Worm (Caenorhabditis elegans): Measurements from ENCODE around the gene Y81B9A.1.

DNA sequence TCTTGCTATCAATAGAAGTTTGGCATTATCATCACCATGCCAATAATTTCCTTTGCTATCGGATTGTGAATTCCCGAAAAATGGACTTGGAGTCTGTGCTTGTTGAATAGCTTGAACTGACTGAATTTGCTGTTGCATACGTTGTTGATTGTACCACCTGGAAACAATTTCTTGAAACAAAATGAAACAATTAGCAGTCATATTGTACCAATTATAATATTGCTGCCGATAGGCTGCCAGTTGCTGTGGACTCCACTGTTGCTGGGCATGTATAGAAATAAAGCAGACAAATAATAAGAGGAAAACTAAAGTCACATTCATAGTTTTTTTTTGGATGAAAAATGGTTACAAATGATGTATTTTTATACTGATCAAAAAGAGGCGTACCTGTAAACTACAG, 25.3 kb upstream of the Y81B9A.1 start, which contains the start of gene B0563.10:
- TF ChIP-seq ekl-4 (GFP tag; IDR thresholded peaks at IDR 0.05) (no peak), mes-4 (tag; optimal IDR thresholded peaks at IDR 0.05) (no peak), ceh-79 (tag; optimal IDR thresholded peaks at IDR 0.05) (no peak), fkh-3 (tag; optimal IDR thresholded peaks at IDR 0.05) (no peak), madf-8 (GFP tag; conservative IDR thresholded peaks at IDR 0.05) (no peak), D2030.7 (GFP tag; IDR thresholded peaks at IDR 0.05) (no peak), ceh-27 (GFP tag; optimal IDR thresholded peaks at IDR 0.05) (no peak), snpc-4 (GFP tag; optimal IDR thresholded peaks at IDR 0.05) (no peak), snpc-4 (tag; optimal IDR thresholded peaks at IDR 0.05) (no peak), K12H6.12 (tag; optimal IDR thresholded peaks at IDR 0.05) (no peak), unc-62 (GFP tag; optimal IDR thresholded peaks at IDR 0.05) (no peak), nhr-90 (tag; optimal IDR thresholded peaks at IDR 0.05) (no peak)
